Worm (Caenorhabditis elegans): ENCODE measurements around the gene egl-36.

DNA sequence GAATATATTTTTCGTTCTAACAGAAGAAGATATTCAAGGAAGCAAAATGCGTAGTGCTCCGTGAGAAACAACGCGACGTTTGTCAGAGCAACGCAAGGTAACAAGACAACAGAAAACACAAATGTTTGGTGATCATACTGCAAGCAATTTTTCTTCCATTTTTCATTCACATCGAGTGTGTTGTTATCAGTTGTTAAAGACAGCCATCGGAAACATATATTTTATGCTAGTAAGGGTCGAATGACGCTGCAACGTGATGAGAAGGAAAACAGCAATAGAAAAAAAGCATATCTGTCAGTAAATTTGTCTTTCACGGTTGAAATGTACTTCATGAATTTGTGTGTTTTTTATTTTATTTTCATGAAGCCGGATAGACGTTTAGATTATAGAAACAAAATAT, 14.0 kb downstream of the egl-36 start:
- TF ChIP-seq unc-39 (tag; optimal IDR thresholded peaks at IDR 0.05) (no peak), unc-62 (GFP tag; optimal IDR thresholded peaks at IDR 0.05) (no peak), M03D4.4 (tag; optimal IDR thresholded peaks at IDR 0.05) (no peak), mls-2 (tag; optimal IDR thresholded peaks at IDR 0.05) (no peak), ces-1 (GFP tag; optimal IDR thresholded peaks at IDR 0.05) (no peak), nhr-28 (tag; optimal IDR thresholded peaks at IDR 0.05) (no peak), elt-3 (tag; optimal IDR thresholded peaks at IDR 0.05) (no peak), ztf-11 (tag; optimal IDR thresholded peaks at IDR 0.05) (no peak), snpc-4 (tag; optimal IDR thresholded peaks at IDR 0.05) (no peak)
